Fruit fly (Drosophila melanogaster): Measurements from ENCODE around the gene Adss.

Gene Adss

DNA sequence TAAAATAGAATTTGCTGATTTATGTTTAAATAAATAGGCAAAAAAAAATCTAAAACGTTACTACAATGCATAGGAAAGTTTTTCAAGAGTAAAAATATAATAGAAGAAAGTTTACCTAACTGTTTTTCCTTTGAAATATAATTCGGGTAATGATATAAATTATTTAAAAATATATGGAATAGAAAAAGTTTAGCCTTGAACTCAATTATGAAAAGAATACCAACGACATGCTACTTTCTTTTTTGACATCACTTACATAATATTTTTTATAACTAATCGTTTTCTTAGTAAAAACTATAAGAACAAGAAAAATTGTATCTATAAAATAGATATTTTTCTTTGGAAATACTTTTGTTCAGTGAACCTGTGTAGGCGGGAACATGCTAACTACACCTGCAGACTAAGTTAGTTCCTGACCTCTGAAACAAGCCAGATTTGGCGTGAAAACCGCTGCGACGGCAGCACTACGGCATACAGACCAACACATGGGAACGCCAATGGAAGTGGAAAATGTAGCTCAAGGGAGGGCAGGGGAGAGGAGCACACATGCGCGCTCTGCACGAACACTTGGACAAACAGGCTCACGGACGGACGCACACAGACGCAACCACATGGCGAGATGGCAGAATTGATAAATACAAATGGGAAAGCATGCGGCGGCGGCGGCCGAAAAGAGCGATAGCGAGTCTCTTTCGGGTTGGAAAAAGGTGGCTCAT, 806 bp downstream of the Adss start (continued):
- TF ChIP-seq danr (GFP tag; IDR thresholded peaks at IDR 0.05) = no peak
- TF ChIP-seq CG15514 (GFP tag; optimal IDR thresholded peaks at IDR 0.05) = peak; percentile 52
- TF ChIP-seq CG12104 (GFP tag; optimal IDR thresholded peaks at IDR 0.05) = peak; percentile 31
- no peak for TF ChIP-seq Spps (tag; optimal IDR thresholded peaks at IDR 0.05)
- peak; percentile 53 for TF ChIP-seq CoRest (tag; optimal IDR thresholded peaks at IDR 0.05)
- no peak for TF ChIP-seq CG7928 (GFP tag; optimal IDR thresholded peaks at IDR 0.05)
- TF ChIP-seq tll (GFP tag; optimal IDR thresholded peaks at IDR 0.05) = no peak
- TF ChIP-seq lilli (GFP tag; optimal IDR thresholded peaks at IDR 0.05) = no peak
- TF ChIP-seq CG11560 (tag; IDR thresholded peaks at IDR 0.05) = no peak
- TF ChIP-seq gfzf (GFP tag; optimal IDR thresholded peaks at IDR 0.05) = no peak
- peak; percentile 60 for TF ChIP-seq CG13894 (tag; optimal IDR thresholded peaks at IDR 0.05)
- peak; percentile 8 for TF ChIP-seq Sox102F (GFP tag; optimal IDR thresholded peaks at IDR 0.05)
- no peak for TF ChIP-seq Dll (GFP tag; IDR thresholded peaks at IDR 0.05; ENCODE audit: partially characterized antibody)
- TF ChIP-seq sisA (GFP tag; IDR thresholded peaks at IDR 0.05) = no peak
- TF ChIP-seq ap (GFP tag; IDR thresholded peaks at IDR 0.05) = no peak
- peak; percentile 17; the same call in 1 of the 2 replicates for TF ChIP-seq peb (GFP tag; IDR thresholded peaks at IDR 0.05)
- peak; percentile 98 for TF ChIP-seq cg (GFP tag; optimal IDR thresholded peaks at IDR 0.05)
- no peak for TF ChIP-seq CG2129 (GFP tag; IDR thresholded peaks at IDR 0.05; ENCODE audit: partially characterized antibody)
- TF ChIP-seq CG4617 (GFP tag; optimal IDR thresholded peaks at IDR 0.05; ENCODE audit: borderline replicate concordance) = no peak
- TF ChIP-seq mirr (GFP tag; optimal IDR thresholded peaks at IDR 0.05) = peak; percentile 74
- TF ChIP-seq nerfin-2 (GFP tag; IDR thresholded peaks at IDR 0.05; ENCODE audit: partially characterized antibody) = no peak
- TF ChIP-seq sens (GFP tag) = peak; percentile 65
- TF ChIP-seq CG15696 (tag; optimal IDR thresholded peaks at IDR 0.05) = no peak
- TF ChIP-seq ash1 (GFP tag; optimal IDR thresholded peaks at IDR 0.05) = no peak
- peak; percentile 43 for TF ChIP-seq lab (GFP tag; optimal IDR thresholded peaks at IDR 0.05)
- TF ChIP-seq gro (GFP tag; optimal IDR thresholded peaks at IDR 0.05) = no peak
- TF ChIP-seq CG17829 (tag; optimal IDR thresholded peaks at IDR 0.05) = peak; percentile 16
- TF ChIP-seq Xrp1 (GFP tag; IDR thresholded peaks at IDR 0.05) = no peak
- TF ChIP-seq CG3847 (GFP tag; IDR thresholded peaks at IDR 0.05) = 0 out of 2 replicates have a peak, but pooled peaks have one; percentile 18
- TF ChIP-seq Tbp (GFP tag; optimal IDR thresholded peaks at IDR 0.05) = no peak
- no peak for TF ChIP-seq pum (GFP tag; optimal IDR thresholded peaks at IDR 0.05)
- no peak for TF ChIP-seq CG43689 (GFP tag; IDR thresholded peaks at IDR 0.05)
- no peak for TF ChIP-seq kah (GFP tag; optimal IDR thresholded peaks at IDR 0.05)
- TF ChIP-seq Ets65A (GFP tag) = no peak
- no peak for TF ChIP-seq cad (GFP tag; optimal IDR thresholded peaks at IDR 0.05)
- peak; percentile 24 for TF ChIP-seq pros (GFP tag; optimal IDR thresholded peaks at IDR 0.05)
- peak; percentile 47 for TF ChIP-seq bigmax (GFP tag; optimal IDR thresholded peaks at IDR 0.05)
- TF ChIP-seq CG13287 (GFP tag; IDR thresholded peaks at IDR 0.05; ENCODE audit: partially characterized antibody) = peak; percentile 20; the same call in 1 of the 2 replicates
- peak; percentile 32 for TF ChIP-seq CG13775 (GFP tag; optimal IDR thresholded peaks at IDR 0.05)
- no peak for TF ChIP-seq CG4730 (GFP tag; IDR thresholded peaks at IDR 0.05)
- TF ChIP-seq CG7987 (GFP tag; optimal IDR thresholded peaks at IDR 0.05) = peak; percentile 48
- TF ChIP-seq prd (optimal IDR thresholded peaks at IDR 0.05) = no peak
- TF ChIP-seq prd (GFP tag; IDR thresholded peaks at IDR 0.05) = peak; percentile 23; the same call in 2 of the 3 replicates
- no peak for TF ChIP-seq ham (GFP tag; IDR thresholded peaks at IDR 0.05)
- TF ChIP-seq D19B (GFP tag; optimal IDR thresholded peaks at IDR 0.05) = peak; percentile 13
- TF ChIP-seq CG1792 (GFP tag; optimal IDR thresholded peaks at IDR 0.05) = no peak
- no peak for TF ChIP-seq CG30431 (GFP tag; optimal IDR thresholded peaks at IDR 0.05)
- no peak for TF ChIP-seq CG8388 (GFP tag; optimal IDR thresholded peaks at IDR 0.05)
- peak; percentile 46 for TF ChIP-seq slbo (GFP tag; IDR thresholded peaks at IDR 0.05)
- no peak for TF ChIP-seq CG9817 (tag; optimal IDR thresholded peaks at IDR 0.05)
